Worm (Caenorhabditis elegans) whole organism, L4 larva: ENCODE data around the gene dph-1.

Experiments used
- lin-13 ChIP-seq: fragments of 150-350 bp; optimal IDR thresholded peaks from 2 replicates; lab custom pipeline; 2014; ENCODE audit warnings: missing biosample characterization, missing genetic modification reagents, missing genetic modification characterization
- lin-38 ChIP-seq: fragments of 200-800 bp; sonication (Bioruptor generic); IDR thresholded peaks from 2 replicates; pipeline ENCODE4 v1.3.6; 2022; ENCODE audit warnings: missing genetic modification reagents, missing genetic modification characterization, missing compliant biosample characterization

DNA sequence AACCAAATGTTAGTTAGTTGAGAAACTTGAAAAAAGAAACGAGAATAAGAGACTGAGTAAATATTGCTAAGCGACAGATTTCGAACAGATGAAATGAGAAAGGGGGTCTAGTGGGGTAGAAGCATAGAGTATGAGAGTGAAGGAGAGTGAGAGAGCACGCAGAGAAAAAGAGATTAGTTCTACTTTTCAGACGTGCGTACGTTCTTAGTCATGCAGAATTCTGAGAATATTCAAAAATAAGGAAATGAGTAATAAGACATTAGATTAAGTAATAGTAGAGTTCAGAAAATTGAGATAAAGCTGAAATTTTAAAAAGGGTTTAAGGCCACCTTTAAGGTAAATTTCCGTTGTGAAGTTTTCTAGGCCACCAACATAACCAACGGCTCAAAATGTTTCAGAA lies 35.7 kb upstream of the dph-1 start:
- TF ChIP-seq lin-13 (GFP tag; lab: Kevin White, UChicago) (no peak), lin-38 (GFP tag; lab: Robert Waterston, UW) (no peak)
